Fruit fly (Drosophila melanogaster): ENCODE data around the gene CG17734.

Gene CG17734

DNA sequence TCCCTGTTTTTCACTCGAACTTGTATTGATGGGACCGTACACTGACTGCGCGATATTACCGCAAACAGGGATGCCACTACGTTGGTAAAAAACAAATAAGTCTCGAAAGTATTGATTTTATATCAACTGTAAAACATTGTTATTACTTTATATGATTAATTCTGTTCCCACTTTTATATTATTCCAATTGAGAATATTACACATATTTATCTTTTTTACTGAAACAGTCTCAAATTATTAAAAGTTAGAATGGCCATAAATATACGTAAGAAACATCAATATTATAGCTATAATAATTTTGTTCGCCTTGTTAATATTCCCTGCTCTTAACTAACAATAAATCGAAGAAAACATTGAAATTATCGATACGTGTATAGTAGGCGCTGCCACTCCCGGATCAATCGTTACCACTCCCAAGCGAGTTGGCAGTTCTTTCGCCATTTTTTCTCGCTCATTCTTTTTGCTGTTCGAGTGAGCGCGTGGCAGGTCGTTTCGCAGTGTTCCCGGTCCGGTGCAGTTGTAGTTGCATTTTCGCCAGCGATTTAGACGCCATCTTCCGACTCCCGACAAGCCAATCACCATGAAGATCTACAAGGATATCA is 33.9 kb downstream of the CG17734 start, which contains the start of the genes SdhC and Tctp (continued):
- peak; percentile 30 for TF ChIP-seq CG4328 (GFP tag; optimal IDR thresholded peaks at IDR 0.05)
- TF ChIP-seq PHDP (tag; optimal IDR thresholded peaks at IDR 0.05) = peak; percentile 4
- TF ChIP-seq CG8290 (GFP tag; optimal IDR thresholded peaks at IDR 0.05) = peak; percentile 28
- TF ChIP-seq CG8290 (tag; optimal IDR thresholded peaks at IDR 0.05) = peak in 1 of 2 experiments; percentile 71
- TF ChIP-seq CG8388 (GFP tag; optimal IDR thresholded peaks at IDR 0.05) = peak; percentile 15
- peak; percentile 15 for TF ChIP-seq CG10654 (GFP tag; optimal IDR thresholded peaks at IDR 0.05)
- peak; percentile 18 for TF ChIP-seq pb (GFP tag; optimal IDR thresholded peaks at IDR 0.05)
- no peak for TF ChIP-seq crol (GFP tag; IDR thresholded peaks at IDR 0.05)
- peak; percentile 37 for TF ChIP-seq kni (GFP tag; optimal IDR thresholded peaks at IDR 0.05)
- no peak for TF ChIP-seq Dfd (GFP tag; optimal IDR thresholded peaks at IDR 0.05)
- TF ChIP-seq CG8924 (tag; optimal IDR thresholded peaks at IDR 0.05) = peak; percentile 46
- no peak for TF ChIP-seq CG12744 (GFP tag; optimal IDR thresholded peaks at IDR 0.05)
- TF ChIP-seq TFAM (GFP tag; optimal IDR thresholded peaks at IDR 0.05) = no peak
- peak; percentile 62 for TF ChIP-seq CG15601 (tag; optimal IDR thresholded peaks at IDR 0.05)
- peak; percentile 49 for TF ChIP-seq CG16863 (GFP tag; optimal IDR thresholded peaks at IDR 0.05)
- no peak for TF ChIP-seq grn (GFP tag; optimal IDR thresholded peaks at IDR 0.05)
- peak; percentile 46 for TF ChIP-seq az2 (GFP tag; optimal IDR thresholded peaks at IDR 0.05)
- TF ChIP-seq CG5953 (GFP tag; IDR thresholded peaks at IDR 0.05) = 0 out of 2 replicates have a peak, but pooled peaks have one; percentile 31
- TF ChIP-seq Drgx (GFP tag; IDR thresholded peaks at IDR 0.05) = 0 out of 2 replicates have a peak, but pooled peaks have one; percentile 7
- peak in 1 of 3 experiments; percentile 59 for TF ChIP-seq lola (GFP tag; optimal IDR thresholded peaks at IDR 0.05)
- TF ChIP-seq dmrt99B (tag; optimal IDR thresholded peaks at IDR 0.05) = peak; percentile 9
- peak; percentile 51 for TF ChIP-seq HLHmδ (GFP tag; optimal IDR thresholded peaks at IDR 0.05)
- no peak for TF ChIP-seq vfl (GFP tag; optimal IDR thresholded peaks at IDR 0.05)
- peak in 1 of 2 experiments; percentile 35 for TF ChIP-seq Eip74EF (GFP tag; optimal IDR thresholded peaks at IDR 0.05)
- no peak for TF ChIP-seq crc (GFP tag; optimal IDR thresholded peaks at IDR 0.05)
- peak; percentile 16 for TF ChIP-seq Nf-YB (GFP tag; optimal IDR thresholded peaks at IDR 0.05)
- peak; percentile 38 for TF ChIP-seq CG4617 (GFP tag; optimal IDR thresholded peaks at IDR 0.05; ENCODE audit: borderline replicate concordance)
- TF ChIP-seq CG9727 (GFP tag; optimal IDR thresholded peaks at IDR 0.05) = peak; percentile 62
- TF ChIP-seq E2f2 (GFP tag; IDR thresholded peaks at IDR 0.05) = 0 out of 2 replicates have a peak, but pooled peaks have one; percentile 18
- TF ChIP-seq insv (GFP tag; optimal IDR thresholded peaks at IDR 0.05) = peak in 1 of 2 experiments; percentile 15
- no peak for TF ChIP-seq oc (tag; optimal IDR thresholded peaks at IDR 0.05)
- peak; percentile 49 for TF ChIP-seq tin (GFP tag; optimal IDR thresholded peaks at IDR 0.05)
- peak; percentile 90 for TF ChIP-seq sens (GFP tag)
- no peak for TF ChIP-seq z (GFP tag; IDR thresholded peaks at IDR 0.05)
- TF ChIP-seq CG6791 (GFP tag; IDR thresholded peaks at IDR 0.05; ENCODE audit: partially characterized antibody) = peak; percentile 62
- TF ChIP-seq fu2 (GFP tag; optimal IDR thresholded peaks at IDR 0.05) = no peak
- peak; percentile 62 for TF ChIP-seq CG18262 (tag; optimal IDR thresholded peaks at IDR 0.05)
- TF ChIP-seq NFAT (GFP tag; IDR thresholded peaks at IDR 0.05) = peak; percentile 33; the same call in 1 of the 2 replicates
- TF ChIP-seq CG31388 (GFP tag; optimal IDR thresholded peaks at IDR 0.05) = no peak
- TF ChIP-seq dm (GFP tag; optimal IDR thresholded peaks at IDR 0.05) = peak; percentile 68
- peak in 1 of 2 experiments; percentile 20 for TF ChIP-seq bsh (GFP tag; optimal IDR thresholded peaks at IDR 0.05)
- peak; percentile 54 for TF ChIP-seq sug (tag; optimal IDR thresholded peaks at IDR 0.05)
- peak in 1 of 2 experiments; percentile 15 for TF ChIP-seq Trl (optimal IDR thresholded peaks at IDR 0.05)
- peak; percentile 51 for TF ChIP-seq Trl (GFP tag; optimal IDR thresholded peaks at IDR 0.05)
- peak; percentile 73 for TF ChIP-seq Hmr (GFP tag; optimal IDR thresholded peaks at IDR 0.05)
- TF ChIP-seq zfh2 (GFP tag; optimal IDR thresholded peaks at IDR 0.05) = peak; percentile 14
- TF ChIP-seq CG15479 (GFP tag; optimal IDR thresholded peaks at IDR 0.05) = no peak
- TF ChIP-seq Gsc (GFP tag; IDR thresholded peaks at IDR 0.05) = no peak
- peak; percentile 37 for TF ChIP-seq ind (GFP tag; optimal IDR thresholded peaks at IDR 0.05)
- TF ChIP-seq Usf (GFP tag; optimal IDR thresholded peaks at IDR 0.05) = no peak
